Fruit fly (Drosophila melanogaster): Measurements from ENCODE around the gene CG15443.
A peak's percentile ranks its signal among the peaks of the same experiment; 100 is the strongest.

The CG15443 gene

dm6 chr2L:4417982-4418381 is 45.3 kb downstream of the CG15443 start (continued):
- TF ChIP-seq Atf6 (GFP tag; IDR thresholded peaks at IDR 0.05) (0 out of 2 replicates have a peak, but pooled peaks have one; percentile 28), Ets65A (GFP tag) (peak; percentile 78), fu2 (GFP tag; optimal IDR thresholded peaks at IDR 0.05) (no peak), Dfd (GFP tag; optimal IDR thresholded peaks at IDR 0.05) (no peak), Hand (GFP tag; optimal IDR thresholded peaks at IDR 0.05) (no peak), CG2202 (tag; optimal IDR thresholded peaks at IDR 0.05) (no peak), CG7786 (GFP tag; optimal IDR thresholded peaks at IDR 0.05) (no peak), CG11560 (tag; IDR thresholded peaks at IDR 0.05) (no peak), CG17361 (GFP tag; IDR thresholded peaks at IDR 0.05) (no peak), sob (GFP tag; IDR thresholded peaks at IDR 0.05) (no peak), Awh (GFP tag; IDR thresholded peaks at IDR 0.05) (0 out of 2 replicates have a peak, but pooled peaks have one; percentile 20), Hr51 (GFP tag; optimal IDR thresholded peaks at IDR 0.05) (no peak), seq (GFP tag; IDR thresholded peaks at IDR 0.05) (no peak), dysf (GFP tag; IDR thresholded peaks at IDR 0.05) (no peak), CG17802 (tag; optimal IDR thresholded peaks at IDR 0.05) (no peak), CG10209 (GFP tag; optimal IDR thresholded peaks at IDR 0.05) (no peak), vfl (GFP tag; optimal IDR thresholded peaks at IDR 0.05) (no peak), wek (GFP tag; optimal IDR thresholded peaks at IDR 0.05) (no peak), pan (optimal IDR thresholded peaks at IDR 0.05) (no peak), pan (GFP tag; optimal IDR thresholded peaks at IDR 0.05 in 1 of 2, IDR thresholded peaks at IDR 0.05 in 1 of 2) (peak in 1 of 2 experiments; percentile 31), bab2 (GFP tag; optimal IDR thresholded peaks at IDR 0.05) (no peak), Adf1 (GFP tag; IDR thresholded peaks at IDR 0.05) (no peak), CG14441 (GFP tag; IDR thresholded peaks at IDR 0.05) (peak; percentile 42; the same call in 1 of the 2 replicates), croc (GFP tag; conservative IDR thresholded peaks at IDR 0.05) (peak; percentile 13; the same call in 1 of the 3 replicates), E2f1 (GFP tag; IDR thresholded peaks at IDR 0.05) (no peak), btn (GFP tag; optimal IDR thresholded peaks at IDR 0.05) (no peak), Kr (GFP tag; optimal IDR thresholded peaks at IDR 0.05) (no peak), CG32767 (GFP tag; IDR thresholded peaks at IDR 0.05) (no peak), Sin3A (optimal IDR thresholded peaks at IDR 0.05) (no peak), PHDP (tag; optimal IDR thresholded peaks at IDR 0.05) (no peak), D (optimal IDR thresholded peaks at IDR 0.05) (no peak), D (GFP tag; optimal IDR thresholded peaks at IDR 0.05) (peak; percentile 15), CG8478 (optimal IDR thresholded peaks at IDR 0.05) (no peak), CG4707 (GFP tag; optimal IDR thresholded peaks at IDR 0.05) (no peak), nom (GFP tag; optimal IDR thresholded peaks at IDR 0.05) (no peak), CG11247 (GFP tag; IDR thresholded peaks at IDR 0.05) (peak; percentile 44; the same call in 1 of the 2 replicates), Ada2b (GFP tag; IDR thresholded peaks at IDR 0.05) (no peak), Ssrp (tag; optimal IDR thresholded peaks at IDR 0.05) (no peak), Blimp-1 (GFP tag; optimal IDR thresholded peaks at IDR 0.05) (peak; percentile 11), CG9727 (GFP tag; optimal IDR thresholded peaks at IDR 0.05) (no peak), ATbp (GFP tag; optimal IDR thresholded peaks at IDR 0.05) (no peak), scrt (GFP tag; optimal IDR thresholded peaks at IDR 0.05) (peak; percentile 48), CG14965 (GFP tag; optimal IDR thresholded peaks at IDR 0.05; ENCODE audit: borderline replicate concordance) (peak; percentile 96), sens-2 (GFP tag; IDR thresholded peaks at IDR 0.05) (no peak), jigr1 (GFP tag; IDR thresholded peaks at IDR 0.05) (no peak), CG11504 (tag; optimal IDR thresholded peaks at IDR 0.05) (no peak), tap (tag; optimal IDR thresholded peaks at IDR 0.05) (no peak), CG2199 (GFP tag; IDR thresholded peaks at IDR 0.05) (no peak), ato (GFP tag; IDR thresholded peaks at IDR 0.05; ENCODE audit: partially characterized antibody) (no peak), mirr (GFP tag; optimal IDR thresholded peaks at IDR 0.05) (peak; percentile 7), CG10366 (GFP tag; IDR thresholded peaks at IDR 0.05) (peak; percentile 38), CG15269 (tag; optimal IDR thresholded peaks at IDR 0.05) (no peak)

Measured in whole organism, embryonic.